Fruit fly (Drosophila melanogaster) whole organism: ENCODE results near the gene CG7168.

Experiments used
- CG8478 ChIP-seq: fragments of >200 bp; optimal IDR thresholded peaks from 2 replicates; lab custom pipeline; 2018; ENCODE audit warnings: inconsistent platforms
- Dll ChIP-seq: fragments of >200 bp; optimal IDR thresholded peaks from 2 replicates; lab custom pipeline; 2017
- EcR ChIP-seq, 2 experiments: fragments of >200 bp; optimal IDR thresholded peaks; 2 replicates each; lab custom pipeline; 2017; ENCODE audit warnings: missing biosample characterization in 2 of 2, missing genetic modification characterization in 2 of 2, missing genetic modification reagents in 2 of 2
- pan ChIP-seq: fragments of >200 bp; optimal IDR thresholded peaks from 2 replicates; lab custom pipeline; 2017
- psq ChIP-seq: fragments of >200 bp; optimal IDR thresholded peaks from 2 replicates; lab custom pipeline; 2017
- usp ChIP-seq: fragments of >200 bp; optimal IDR thresholded peaks from 2 replicates; lab custom pipeline; 2017; ENCODE audit warnings: missing biosample characterization, missing genetic modification characterization, mixed read lengths

Gene CG7168

DNA sequence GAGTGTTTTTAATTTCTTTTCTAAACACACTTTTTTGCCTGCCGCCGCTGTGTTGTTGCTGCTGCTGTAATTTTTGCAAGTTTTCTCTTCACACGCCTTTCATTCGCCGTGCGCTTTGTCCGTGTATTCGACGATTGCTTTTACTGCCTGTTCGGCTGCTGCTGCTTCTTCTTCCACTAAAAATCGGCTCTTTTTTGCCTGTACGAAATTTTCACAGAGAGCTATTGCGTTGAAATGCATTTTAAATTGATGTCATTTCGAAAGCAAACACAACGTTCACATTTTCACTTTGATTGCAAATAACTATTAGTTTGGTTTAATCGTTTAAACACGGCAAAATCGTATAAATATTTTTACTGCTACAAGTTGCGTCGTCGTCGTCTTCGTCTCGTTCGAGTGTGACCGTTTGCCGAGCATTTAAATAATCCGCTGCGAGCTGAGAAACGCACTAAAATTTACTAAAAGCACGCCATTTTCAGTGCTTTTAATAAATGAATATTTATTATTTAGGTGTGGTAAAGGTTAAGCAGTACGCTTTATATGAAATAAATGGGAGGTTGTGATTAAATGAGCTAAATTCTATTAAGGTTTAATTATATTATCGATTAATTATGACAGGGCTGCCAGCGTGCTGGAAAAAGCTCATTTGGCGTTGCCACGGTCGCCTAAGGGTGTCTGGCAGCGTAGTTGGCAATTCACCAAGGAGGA, 26.6 kb downstream of the CG7168 start, which contains the start of the genes Ssdp and CG7985:
TSS of gene Ssdp (minus strand) at position 419 of the 708 bp plus-strand sequence.
TSS of gene CG7985 (plus strand) at position 681 of the 708 bp plus-strand sequence.
- TF ChIP-seq pan (no peak), psq (lab: Kevin White, UChicago) (peak; percentile 59)

DNA sequence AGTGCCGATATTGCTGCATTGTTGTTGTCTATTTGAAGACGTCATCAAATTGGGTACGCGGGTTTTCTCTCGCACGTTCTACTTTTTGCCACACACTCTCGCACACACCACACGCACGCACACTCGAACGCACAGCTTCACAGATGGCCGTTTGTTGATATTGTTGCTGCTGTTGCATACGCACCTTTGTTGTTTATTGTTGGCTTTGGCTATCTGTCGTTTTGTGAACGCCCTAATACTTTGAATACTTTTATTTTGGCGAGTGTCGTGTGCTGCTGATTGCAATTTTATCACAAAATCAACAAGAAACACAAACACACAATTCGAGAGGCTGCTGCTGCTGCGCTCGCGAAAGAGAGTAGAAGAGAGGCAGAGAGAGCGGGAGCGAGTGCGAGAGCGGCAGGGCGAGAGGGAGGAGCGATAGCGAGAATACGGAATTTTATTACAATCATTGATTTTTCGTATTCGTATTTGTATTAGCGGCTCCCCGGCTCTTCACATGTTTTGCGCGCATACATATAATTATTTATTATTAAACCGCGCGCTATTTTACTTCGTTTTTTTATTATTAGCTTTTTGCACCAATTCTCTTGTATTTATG, 27.3 kb downstream of the CG7168 start:
- TF ChIP-seq psq (lab: Kevin White, UChicago) (no peak), Dll (lab: Kevin White, UChicago) (peak; percentile 97)

DNA sequence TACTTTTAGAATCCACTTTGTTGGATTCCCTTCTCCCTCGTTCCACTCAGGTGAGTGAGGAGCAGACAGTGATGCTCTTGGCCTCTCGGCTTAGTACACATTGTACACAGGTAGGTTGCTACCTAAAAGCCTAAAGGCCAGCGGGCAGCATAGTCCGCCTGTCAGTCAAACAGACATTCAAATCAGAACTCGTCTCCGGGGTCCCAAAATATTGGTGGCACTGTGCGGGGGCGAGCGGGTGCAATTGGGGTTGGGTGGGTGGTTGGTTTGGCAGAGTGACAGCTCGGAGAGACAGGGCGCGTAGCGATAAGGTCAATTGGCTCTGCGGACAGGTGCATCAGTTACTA, 28.1 kb downstream of the CG7168 start:
- TF ChIP-seq pan (no peak), psq (lab: Kevin White, UChicago) (no peak), EcR (GFP tag; optimal IDR thresholded peaks at IDR 0.05; lab: Kevin White, UChicago) (no peak), usp (GFP tag; lab: Kevin White, UChicago) (no peak), CG8478 (lab: Kevin White, UChicago) (no peak), Dll (lab: Kevin White, UChicago) (no peak)

dm6 chr3R:18196991-18197801, 28.7 kb downstream of the CG7168 start:
- TF ChIP-seq usp (GFP tag; lab: Kevin White, UChicago) (no peak), CG8478 (lab: Kevin White, UChicago) (peak; percentile 51), Dll (lab: Kevin White, UChicago) (peak; percentile 98), pan (no peak), psq (lab: Kevin White, UChicago) (no peak), EcR (GFP tag; optimal IDR thresholded peaks at IDR 0.05; lab: Kevin White, UChicago) (no peak)

DNA sequence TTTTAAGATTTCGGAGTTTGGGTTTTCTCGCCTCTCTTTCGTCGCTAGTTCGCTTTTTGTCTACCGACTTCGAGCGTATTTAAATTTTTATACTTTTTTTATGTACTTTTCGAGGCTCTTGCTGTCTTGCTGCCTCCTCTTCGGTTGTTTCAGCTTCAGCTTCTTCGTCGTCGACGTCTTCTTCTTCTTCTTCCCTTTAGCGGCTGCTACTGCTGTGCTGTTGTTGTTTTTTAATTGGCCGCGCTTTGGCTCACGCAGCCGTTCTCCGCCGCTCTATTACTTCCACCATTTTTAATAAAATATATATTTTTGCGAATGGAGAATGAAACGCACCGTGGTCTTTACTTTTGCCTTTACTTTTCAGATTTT, 29.3 kb downstream of the CG7168 start:
- TF ChIP-seq psq (lab: Kevin White, UChicago) (no peak), usp (GFP tag; lab: Kevin White, UChicago) (no peak), Dll (lab: Kevin White, UChicago) (no peak)

DNA sequence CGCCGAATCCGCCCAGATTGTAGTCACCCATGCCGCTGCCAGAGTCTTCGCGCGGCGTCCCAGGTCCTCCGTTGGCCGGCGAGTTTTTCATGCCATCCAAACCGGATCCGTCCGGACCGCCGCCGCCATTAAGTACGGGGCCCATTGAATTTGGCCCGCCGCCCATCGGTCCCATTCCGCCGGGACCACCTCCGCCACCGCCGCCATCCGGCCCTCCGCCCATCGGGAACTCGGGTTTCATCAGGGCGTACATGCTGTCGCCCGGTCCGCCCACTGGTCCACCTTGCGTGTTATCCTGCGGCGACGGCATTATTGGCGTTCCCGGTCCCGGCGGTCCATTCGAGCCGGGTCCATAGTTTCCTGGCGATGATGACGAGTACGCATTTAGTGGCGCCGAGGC, 30.6 kb downstream of the CG7168 start:
- TF ChIP-seq psq (lab: Kevin White, UChicago) (no peak), CG8478 (lab: Kevin White, UChicago) (no peak), EcR (GFP tag; optimal IDR thresholded peaks at IDR 0.05; lab: Kevin White, UChicago) (no peak), usp (GFP tag; lab: Kevin White, UChicago) (no peak), Dll (lab: Kevin White, UChicago) (no peak), pan (no peak)

- TF ChIP-seq psq (lab: Kevin White, UChicago), result no peak
- no peak for TF ChIP-seq pan
- no peak for TF ChIP-seq EcR (GFP tag; optimal IDR thresholded peaks at IDR 0.05; lab: Kevin White, UChicago)
- TF ChIP-seq Dll (lab: Kevin White, UChicago), result no peak
- TF ChIP-seq usp (GFP tag; lab: Kevin White, UChicago), result no peak
- TF ChIP-seq CG8478 (lab: Kevin White, UChicago), result no peak
These were observed 34.0 kb downstream of the CG7168 start, which contains the start of gene CG14313 for dm6 chr3R:18191867-18192266. Gene CG14313, minus strand, starts transcription at chr3R:18191967.

DNA sequence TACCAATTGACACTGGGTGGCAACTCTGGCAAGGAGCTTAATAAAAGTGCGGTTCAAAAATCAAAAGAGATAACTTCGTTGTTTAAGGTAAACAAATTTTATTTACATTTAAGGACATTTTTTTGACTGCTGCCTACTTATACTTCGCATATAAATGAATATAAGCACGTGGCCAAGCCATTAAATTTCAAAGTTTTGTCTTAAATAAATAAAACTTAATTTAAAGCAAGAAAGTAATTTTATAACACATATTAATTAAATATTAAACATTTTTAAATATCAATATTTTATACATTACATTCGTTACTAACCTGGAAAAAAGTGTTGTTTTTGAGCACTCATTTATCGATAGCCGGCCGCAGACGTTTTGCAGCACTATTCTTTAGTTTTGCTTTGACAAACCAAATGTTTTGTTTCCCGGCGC, 37.2 kb downstream of the CG7168 start, which contains the start of the genes CG12321 and MED17:
TSS of gene CG12321 (minus strand) at position 6 of the 424 bp plus-strand sequence.
TSS of gene MED17 (plus strand) at position 371 of the 424 bp plus-strand sequence.
- TF ChIP-seq psq (lab: Kevin White, UChicago), result no peak
- no peak for TF ChIP-seq Dll (lab: Kevin White, UChicago)
- no peak for TF ChIP-seq pan
- TF ChIP-seq usp (GFP tag; lab: Kevin White, UChicago), result no peak
- no peak for TF ChIP-seq CG8478 (lab: Kevin White, UChicago)

- TF ChIP-seq psq (lab: Kevin White, UChicago) (no peak), Dll (lab: Kevin White, UChicago) (no peak), EcR (GFP tag; optimal IDR thresholded peaks at IDR 0.05; lab: Kevin White, UChicago) (no peak), CG8478 (lab: Kevin White, UChicago) (no peak), usp (GFP tag; lab: Kevin White, UChicago) (no peak), pan (no peak)
These were observed 40.5 kb downstream of the CG7168 start, which contains the start of the genes Arp5 and CG7208 for dm6 chr3R:18185385-18185784. Gene Arp5, plus strand, starts transcription at chr3R:18185498. Gene CG7208, minus strand, starts transcription at chr3R:18185715.

dm6 chr3R:18183244-18183643, 42.6 kb downstream of the CG7168 start, which contains the start of gene cdm:
Gene cdm, minus strand, starts transcription at chr3R:18183479.
- TF ChIP-seq EcR (GFP tag; optimal IDR thresholded peaks at IDR 0.05; lab: Kevin White, UChicago), result no peak
- no peak for TF ChIP-seq Dll (lab: Kevin White, UChicago)
- no peak for TF ChIP-seq usp (GFP tag; lab: Kevin White, UChicago)
- TF ChIP-seq psq (lab: Kevin White, UChicago), result no peak
- TF ChIP-seq pan, result no peak
- no peak for TF ChIP-seq CG8478 (lab: Kevin White, UChicago)
